Fruit fly (Drosophila melanogaster): ENCODE results near the gene Coq6.
A peak's percentile ranks its signal among the peaks of the same experiment; 100 is the strongest.

The Coq6 gene

dm6 chr2L:5546518-5547287 is 14.7 kb upstream of the Coq6 start, which contains the start of gene Oscillin (continued):
- TF ChIP-seq Fer2 (tag; optimal IDR thresholded peaks at IDR 0.05) = peak; percentile 74
- peak; percentile 93 for TF ChIP-seq nmo (GFP tag; optimal IDR thresholded peaks at IDR 0.05)
- TF ChIP-seq unc-4 (GFP tag; IDR thresholded peaks at IDR 0.05; ENCODE audit: partially characterized antibody) = 0 out of 2 replicates have a peak, but pooled peaks have one; percentile 43
- peak; percentile 77 for TF ChIP-seq CG10431 (GFP tag; optimal IDR thresholded peaks at IDR 0.05)
- TF ChIP-seq CG1233 (GFP tag; optimal IDR thresholded peaks at IDR 0.05) = peak; percentile 80
- peak; percentile 78 for TF ChIP-seq caup (GFP tag; optimal IDR thresholded peaks at IDR 0.05; ENCODE audit: severe bottlenecking)
- TF ChIP-seq trem (tag; optimal IDR thresholded peaks at IDR 0.05) = peak; percentile 69
- no peak for TF ChIP-seq NK7.1 (GFP tag; optimal IDR thresholded peaks at IDR 0.05)
- peak; percentile 84 for TF ChIP-seq hb (GFP tag; IDR thresholded peaks at IDR 0.05; ENCODE audit: partially characterized antibody)
- TF ChIP-seq CG11398 (GFP tag; optimal IDR thresholded peaks at IDR 0.05) = peak; percentile 12
- TF ChIP-seq CG10366 (GFP tag; IDR thresholded peaks at IDR 0.05) = peak; percentile 60; the same call in 1 of the 2 replicates
- TF ChIP-seq Hand (GFP tag; optimal IDR thresholded peaks at IDR 0.05) = no peak
- TF ChIP-seq tup (GFP tag; optimal IDR thresholded peaks at IDR 0.05) = no peak
- TF ChIP-seq Dll (GFP tag; IDR thresholded peaks at IDR 0.05; ENCODE audit: partially characterized antibody) = peak; percentile 66; the same call in 3 of the 4 replicates
- TF ChIP-seq prd (optimal IDR thresholded peaks at IDR 0.05) = no peak
- peak; percentile 79 for TF ChIP-seq prd (GFP tag; IDR thresholded peaks at IDR 0.05)
- TF ChIP-seq dmrt11E (tag; optimal IDR thresholded peaks at IDR 0.05) = peak; percentile 71
- TF ChIP-seq CG11560 (tag; IDR thresholded peaks at IDR 0.05) = no peak
- TF ChIP-seq Hr3 (GFP tag; optimal IDR thresholded peaks at IDR 0.05) = no peak
- no peak for TF ChIP-seq Optix (GFP tag; IDR thresholded peaks at IDR 0.05)
- TF ChIP-seq Hsf (GFP tag; optimal IDR thresholded peaks at IDR 0.05) = peak; percentile 74
- peak; percentile 78 for TF ChIP-seq HLH3B (GFP tag; IDR thresholded peaks at IDR 0.05)
- peak; percentile 51 for TF ChIP-seq exex (tag; optimal IDR thresholded peaks at IDR 0.05)
- TF ChIP-seq Taf1 (GFP tag; IDR thresholded peaks at IDR 0.05) = peak; percentile 70
- TF ChIP-seq CG8944 (GFP tag; optimal IDR thresholded peaks at IDR 0.05) = no peak
- TF ChIP-seq ind (GFP tag; optimal IDR thresholded peaks at IDR 0.05) = peak; percentile 71
- TF ChIP-seq CG14014 (GFP tag; IDR thresholded peaks at IDR 0.05) = peak; percentile 91
- TF ChIP-seq eve (GFP tag; optimal IDR thresholded peaks at IDR 0.05) = no peak
- no peak for TF ChIP-seq Atf6 (GFP tag; IDR thresholded peaks at IDR 0.05)
- TF ChIP-seq Abd-B (GFP tag; optimal IDR thresholded peaks at IDR 0.05) = peak; percentile 52
- TF ChIP-seq Fer3 (tag; optimal IDR thresholded peaks at IDR 0.05) = peak; percentile 82
- TF ChIP-seq Doc3 (GFP tag; IDR thresholded peaks at IDR 0.05; ENCODE audit: partially characterized antibody) = peak; percentile 45; the same call in 2 of the 3 replicates
- TF ChIP-seq HLH54F (GFP tag; optimal IDR thresholded peaks at IDR 0.05) = no peak
- peak; percentile 75 for TF ChIP-seq Nf-YA (GFP tag; IDR thresholded peaks at IDR 0.05)
- TF ChIP-seq nerfin-2 (GFP tag; IDR thresholded peaks at IDR 0.05; ENCODE audit: partially characterized antibody) = peak; percentile 87
- TF ChIP-seq pan (optimal IDR thresholded peaks at IDR 0.05) = no peak
- peak in 1 of 2 experiments; percentile 92 for TF ChIP-seq pan (GFP tag; optimal IDR thresholded peaks at IDR 0.05 in 1 of 2, IDR thresholded peaks at IDR 0.05 in 1 of 2)
- TF ChIP-seq seq (GFP tag; IDR thresholded peaks at IDR 0.05) = no peak; the same call in none of the 2 replicates
- no peak for TF ChIP-seq CG17568 (GFP tag; optimal IDR thresholded peaks at IDR 0.05)
- TF ChIP-seq sens (GFP tag) = peak; percentile 87
- peak; percentile 49 for TF ChIP-seq YL-1 (GFP tag; optimal IDR thresholded peaks at IDR 0.05)
- peak; percentile 57 for TF ChIP-seq CG6813 (GFP tag; optimal IDR thresholded peaks at IDR 0.05)
- TF ChIP-seq Lhr (GFP tag; optimal IDR thresholded peaks at IDR 0.05) = no peak
- TF ChIP-seq Gsc (GFP tag; IDR thresholded peaks at IDR 0.05) = no peak
- TF ChIP-seq Camta (GFP tag; optimal IDR thresholded peaks at IDR 0.05) = peak; percentile 25
- peak; percentile 56 for TF ChIP-seq Hmx (GFP tag; optimal IDR thresholded peaks at IDR 0.05)
- TF ChIP-seq CG15479 (GFP tag; optimal IDR thresholded peaks at IDR 0.05) = no peak
- peak; percentile 57 for TF ChIP-seq lilli (GFP tag; optimal IDR thresholded peaks at IDR 0.05)
- TF ChIP-seq E2f2 (GFP tag; IDR thresholded peaks at IDR 0.05) = peak; percentile 50; the same call in 1 of the 2 replicates

Measured in whole organism, embryonic.